Fruit fly (Drosophila melanogaster): ENCODE measurements around the gene CG31371.
A peak's percentile ranks its signal among the peaks of the same experiment; 100 is the strongest.

Gene CG31371

dm6 chr3R:30465775-30466494 is 37.4 kb downstream of the CG31371 start, which contains the start of gene PH4alphaEFB (continued):
- TF ChIP-seq zf30C (GFP tag; optimal IDR thresholded peaks at IDR 0.05), result no peak
- peak; percentile 57 for TF ChIP-seq sd (tag; optimal IDR thresholded peaks at IDR 0.05)
- 0 out of 3 replicates have a peak, but pooled peaks have one; percentile 22 for TF ChIP-seq Opbp (GFP tag; IDR thresholded peaks at IDR 0.05; ENCODE audit: partially characterized antibody)
- no peak for TF ChIP-seq her (GFP tag; optimal IDR thresholded peaks at IDR 0.05)
- TF ChIP-seq gro (GFP tag; optimal IDR thresholded peaks at IDR 0.05), result no peak
- no peak for TF ChIP-seq CG13424 (tag; optimal IDR thresholded peaks at IDR 0.05)
- peak; percentile 1 for TF ChIP-seq odd (GFP tag; optimal IDR thresholded peaks at IDR 0.05)
- peak; percentile 34 for TF ChIP-seq nau (GFP tag; optimal IDR thresholded peaks at IDR 0.05)
- no peak for TF ChIP-seq CG31224 (GFP tag; IDR thresholded peaks at IDR 0.05)
- TF ChIP-seq Jarid2 (GFP tag; optimal IDR thresholded peaks at IDR 0.05), result peak; percentile 94
- TF ChIP-seq Ssrp (tag; optimal IDR thresholded peaks at IDR 0.05), result no peak
- no peak for TF ChIP-seq CG3847 (GFP tag; IDR thresholded peaks at IDR 0.05)
- TF ChIP-seq Adf1 (GFP tag; IDR thresholded peaks at IDR 0.05), result no peak; the same call in 1 of the 2 replicates
- TF ChIP-seq Scr (GFP tag; IDR thresholded peaks at IDR 0.05; ENCODE audit: partially characterized antibody), result no peak
- no peak for TF ChIP-seq chn (GFP tag; optimal IDR thresholded peaks at IDR 0.05)
- TF ChIP-seq mirr (GFP tag; optimal IDR thresholded peaks at IDR 0.05), result peak; percentile 14
- no peak for TF ChIP-seq hkb (optimal IDR thresholded peaks at IDR 0.05)
- TF ChIP-seq hkb (GFP tag; IDR thresholded peaks at IDR 0.05), result peak; percentile 34; the same call in 1 of the 2 replicates
- no peak for TF ChIP-seq CG33213 (GFP tag; optimal IDR thresholded peaks at IDR 0.05)
- no peak for TF ChIP-seq jing (GFP tag; optimal IDR thresholded peaks at IDR 0.05)
- no peak for TF ChIP-seq tx (GFP tag; optimal IDR thresholded peaks at IDR 0.05)
- peak; percentile 27; the same call in 1 of the 2 replicates for TF ChIP-seq hbn (GFP tag; IDR thresholded peaks at IDR 0.05; ENCODE audit: partially characterized antibody)
- TF ChIP-seq psq (GFP tag; optimal IDR thresholded peaks at IDR 0.05), result no peak
- TF ChIP-seq Atf6 (GFP tag; IDR thresholded peaks at IDR 0.05), result no peak
- peak; percentile 8 for TF ChIP-seq CG7987 (GFP tag; optimal IDR thresholded peaks at IDR 0.05)

DNA sequence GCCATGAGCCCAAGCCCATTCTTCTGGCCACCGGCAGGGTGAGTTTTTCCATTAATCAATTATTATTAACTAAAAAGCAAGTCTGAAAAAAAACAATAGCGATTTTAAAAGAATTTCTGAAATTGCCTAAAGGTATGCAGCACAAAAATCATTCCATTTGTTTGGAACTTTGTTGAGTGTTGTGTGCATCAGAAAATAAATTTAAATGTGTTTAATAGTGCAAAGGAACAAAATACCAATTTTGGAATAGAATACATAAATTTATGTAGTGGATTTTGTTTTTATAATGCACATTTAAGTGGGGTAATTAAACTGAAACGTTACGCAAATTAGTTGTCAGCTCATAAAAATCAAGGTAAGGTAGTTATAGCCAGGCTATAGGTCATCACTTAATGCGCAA is 39.1 kb downstream of the CG31371 start:
- TF ChIP-seq CG18011 (GFP tag; optimal IDR thresholded peaks at IDR 0.05), result peak; percentile 91
- TF ChIP-seq CG43689 (GFP tag; IDR thresholded peaks at IDR 0.05), result no peak

DNA sequence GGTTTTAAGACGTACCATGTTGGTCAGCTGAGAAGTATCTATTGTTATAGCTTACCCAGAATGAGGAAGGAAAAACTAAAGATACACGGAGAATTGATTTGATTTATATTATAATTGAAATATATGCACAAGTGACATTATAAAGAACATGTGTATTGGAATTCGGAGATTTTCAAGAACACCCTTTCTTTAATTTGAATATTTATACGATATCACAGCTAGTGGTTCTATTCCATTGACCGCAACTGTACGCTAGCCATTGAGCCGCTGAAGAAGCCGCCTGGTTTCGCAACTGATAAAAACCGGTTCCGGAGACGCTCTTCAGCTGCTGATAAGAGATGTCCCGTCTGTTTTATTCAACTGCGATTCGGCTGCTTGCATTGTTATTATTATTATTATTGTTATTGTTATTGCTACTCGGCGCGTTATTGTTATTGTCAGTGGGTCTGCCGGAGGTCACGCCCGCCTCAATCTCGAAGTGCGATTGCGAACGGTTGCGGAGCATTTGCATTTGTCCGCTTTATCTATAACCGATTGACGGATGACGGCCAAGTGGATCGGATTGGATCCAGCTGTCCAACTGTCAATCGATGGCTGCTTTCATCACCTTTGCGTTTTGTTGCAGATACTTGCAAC is 41.6 kb downstream of the CG31371 start:
- TF ChIP-seq Gug (GFP tag; IDR thresholded peaks at IDR 0.05) (no peak), pnt (GFP tag; optimal IDR thresholded peaks at IDR 0.05) (no peak), CG18011 (GFP tag; optimal IDR thresholded peaks at IDR 0.05) (no peak), Sox102F (GFP tag; optimal IDR thresholded peaks at IDR 0.05) (peak; percentile 41), CG11456 (GFP tag; IDR thresholded peaks at IDR 0.05) (no peak), jing (GFP tag; optimal IDR thresholded peaks at IDR 0.05) (no peak), Drgx (GFP tag; IDR thresholded peaks at IDR 0.05) (peak; percentile 51; the same call in 1 of the 2 replicates), CG5953 (GFP tag; IDR thresholded peaks at IDR 0.05) (no peak), CG11695 (GFP tag; IDR thresholded peaks at IDR 0.05) (no peak), Sox100B (GFP tag; optimal IDR thresholded peaks at IDR 0.05) (peak; percentile 35), Chrac-16 (GFP tag; optimal IDR thresholded peaks at IDR 0.05) (no peak), Kr (GFP tag; optimal IDR thresholded peaks at IDR 0.05) (no peak), CG12104 (GFP tag; optimal IDR thresholded peaks at IDR 0.05) (no peak), Elba2 (GFP tag; optimal IDR thresholded peaks at IDR 0.05) (no peak), CG31441 (GFP tag; IDR thresholded peaks at IDR 0.05) (peak; percentile 56), bowl (GFP tag; IDR thresholded peaks at IDR 0.05) (no peak), cato (GFP tag; optimal IDR thresholded peaks at IDR 0.05; ENCODE audit: borderline replicate concordance) (no peak), CG12769 (tag; optimal IDR thresholded peaks at IDR 0.05) (no peak), Spps (tag; optimal IDR thresholded peaks at IDR 0.05) (peak; percentile 9), twi (tag; optimal IDR thresholded peaks at IDR 0.05) (no peak), CG9817 (tag; optimal IDR thresholded peaks at IDR 0.05) (no peak), Pdp1 (GFP tag; optimal IDR thresholded peaks at IDR 0.05) (no peak), CG7987 (GFP tag; optimal IDR thresholded peaks at IDR 0.05) (no peak)

Measured in whole organism, embryonic.